Worm (Caenorhabditis elegans) whole organism, L3 larva: Measurements from ENCODE around the gene K03H1.7.

Experiments used
- ZK546.5 ChIP-seq: sonication (generic microtip); optimal IDR thresholded peaks from 2 replicates; lab custom pipeline; 2017; ENCODE audit warnings: missing biosample characterization, missing genetic modification characterization
- aly-2 ChIP-seq: fragments of 150-350 bp; optimal IDR thresholded peaks from 2 replicates; lab custom pipeline; 2014; ENCODE audit warnings: missing biosample characterization, missing genetic modification characterization
- ama-1 ChIP-seq: fragments of 150-350 bp; optimal IDR thresholded peaks from 2 replicates; lab custom pipeline; 2018
- ceh-16 ChIP-seq: sonication (generic microtip); optimal IDR thresholded peaks from 2 replicates; lab custom pipeline; 2017; ENCODE audit warnings: missing biosample characterization, missing genetic modification characterization
- ceh-28 ChIP-seq: fragments of 150-350 bp; optimal IDR thresholded peaks from 2 replicates; lab custom pipeline; 2014; ENCODE audit warnings: missing biosample characterization, missing genetic modification reagents, missing genetic modification characterization
- ceh-9 ChIP-seq: sonication (generic microtip); optimal IDR thresholded peaks from 2 replicates; lab custom pipeline; 2018; ENCODE audit warnings: missing biosample characterization, missing genetic modification characterization
- egl-27 ChIP-seq: sonication (generic microtip); optimal IDR thresholded peaks from 4 replicates; lab custom pipeline; 2017; ENCODE audit warnings: missing biosample characterization, missing genetic modification reagents, missing genetic modification characterization
- elt-1 ChIP-seq: fragments of 150-350 bp; optimal IDR thresholded peaks from 2 replicates; lab custom pipeline; 2014; ENCODE audit warnings: missing biosample characterization, missing genetic modification characterization
- elt-2 ChIP-seq: sonication (generic microtip); optimal IDR thresholded peaks from 2 replicates; lab custom pipeline; 2016; ENCODE audit warnings: missing genetic modification reagents, mild to moderate bottlenecking, missing genetic modification characterization, missing compliant biosample characterization
- elt-3 ChIP-seq, 3 experiments: fragments of 150-350 bp in 1 of 3; sonication (generic microtip) in 2 of 3; optimal IDR thresholded peaks; 2 replicates in 2 of 3; 4 replicates in 1 of 3; lab custom pipeline; 2014 to 2017; ENCODE audit warnings: missing biosample characterization in 3 of 3, missing genetic modification characterization in 3 of 3
- eor-1 ChIP-seq, 2 experiments: fragments of 150-350 bp; optimal IDR thresholded peaks; 2 replicates each; lab custom pipeline; 2014 to 2018; ENCODE audit warnings: missing biosample characterization in 2 of 2, missing genetic modification characterization in 2 of 2
- fkh-10 ChIP-seq: sonication (generic microtip); optimal IDR thresholded peaks from 2 replicates; lab custom pipeline; 2017; ENCODE audit warnings: missing biosample characterization, missing genetic modification reagents, missing genetic modification characterization
- fkh-2 ChIP-seq: fragments of 150-350 bp; optimal IDR thresholded peaks from 2 replicates; lab custom pipeline; 2014; ENCODE audit warnings: missing biosample characterization, missing genetic modification reagents, missing genetic modification characterization
- hmg-11 ChIP-seq: sonication (generic microtip); optimal IDR thresholded peaks from 2 replicates; lab custom pipeline; 2016; ENCODE audit warnings: missing genetic modification characterization, missing compliant biosample characterization
- lin-15B ChIP-seq: fragments of 150-350 bp; optimal IDR thresholded peaks from 2 replicates; lab custom pipeline; 2014; ENCODE audit warnings: missing biosample characterization, missing genetic modification characterization
- lsy-12 ChIP-seq: sonication (generic microtip); optimal IDR thresholded peaks from 2 replicates; lab custom pipeline; 2016; ENCODE audit warnings: mild to moderate bottlenecking, missing genetic modification characterization, missing compliant biosample characterization
- mdl-1 ChIP-seq: fragments of 150-350 bp; optimal IDR thresholded peaks from 2 replicates; lab custom pipeline; 2014; ENCODE audit warnings: missing biosample characterization, missing genetic modification characterization
- mml-1 ChIP-seq: fragments of 150-350 bp; sonication (generic microtip); optimal IDR thresholded peaks from 3 replicates; lab custom pipeline; 2014; ENCODE audit warnings: missing biosample characterization, missing genetic modification characterization
- nfya-1 ChIP-seq: sonication (generic microtip); optimal IDR thresholded peaks from 2 replicates; lab custom pipeline; 2017; ENCODE audit warnings: missing genetic modification characterization, mild to moderate bottlenecking, missing compliant biosample characterization, antibody characterized with exemption, moderate library complexity; ENCODE audit not compliant: insufficient read depth
- nhr-12 ChIP-seq: fragments of 150-350 bp; optimal IDR thresholded peaks from 2 replicates; lab custom pipeline; 2014; ENCODE audit warnings: missing biosample characterization, missing genetic modification characterization
- nhr-23 ChIP-seq: fragments of 150-350 bp; optimal IDR thresholded peaks from 2 replicates; lab custom pipeline; 2014; ENCODE audit warnings: missing biosample characterization, missing genetic modification reagents, missing genetic modification characterization
- nhr-25 ChIP-seq: sonication (generic microtip); optimal IDR thresholded peaks from 2 replicates; lab custom pipeline; 2017; ENCODE audit warnings: missing biosample characterization, missing genetic modification characterization
- nhr-43 ChIP-seq: sonication (generic microtip); optimal IDR thresholded peaks from 2 replicates; lab custom pipeline; 2016; ENCODE audit warnings: mild to moderate bottlenecking, missing genetic modification characterization, missing compliant biosample characterization; ENCODE audit not compliant: poor library complexity, severe bottlenecking
- nhr-76 ChIP-seq: fragments of 150-350 bp; sonication (generic microtip); optimal IDR thresholded peaks from 5 replicates; lab custom pipeline; 2014; ENCODE audit warnings: missing biosample characterization, missing genetic modification characterization
- nhr-77 ChIP-seq: fragments of 150-350 bp; optimal IDR thresholded peaks from 2 replicates; lab custom pipeline; 2014; ENCODE audit warnings: missing biosample characterization, missing genetic modification characterization
- pha-4 ChIP-seq: fragments of 150-350 bp; optimal IDR thresholded peaks from 2 replicates; lab custom pipeline; 2014; ENCODE audit warnings: missing biosample characterization, missing genetic modification reagents, missing genetic modification characterization
- pqm-1 ChIP-seq: fragments of 150-350 bp; optimal IDR thresholded peaks from 2 replicates; lab custom pipeline; 2017; ENCODE audit warnings: missing biosample characterization, missing genetic modification characterization, inconsistent platforms
- snpc-4 ChIP-seq: fragments of 150-350 bp; optimal IDR thresholded peaks from 2 replicates; lab custom pipeline; 2014; ENCODE audit warnings: missing biosample characterization, missing genetic modification characterization
- tbx-2 ChIP-seq: sonication (generic microtip); optimal IDR thresholded peaks from 2 replicates; lab custom pipeline; 2016; ENCODE audit warnings: mild to moderate bottlenecking, missing genetic modification characterization, missing compliant biosample characterization
- unc-62 ChIP-seq: fragments of 150-350 bp; sonication (generic microtip); optimal IDR thresholded peaks from 4 replicates; lab custom pipeline; 2014; ENCODE audit warnings: missing biosample characterization, missing genetic modification reagents, missing genetic modification characterization
- ztf-4 ChIP-seq: fragments of 150-350 bp; optimal IDR thresholded peaks from 2 replicates; lab custom pipeline; 2014; ENCODE audit warnings: missing biosample characterization, missing genetic modification characterization

The K03H1.7 gene

DNA sequence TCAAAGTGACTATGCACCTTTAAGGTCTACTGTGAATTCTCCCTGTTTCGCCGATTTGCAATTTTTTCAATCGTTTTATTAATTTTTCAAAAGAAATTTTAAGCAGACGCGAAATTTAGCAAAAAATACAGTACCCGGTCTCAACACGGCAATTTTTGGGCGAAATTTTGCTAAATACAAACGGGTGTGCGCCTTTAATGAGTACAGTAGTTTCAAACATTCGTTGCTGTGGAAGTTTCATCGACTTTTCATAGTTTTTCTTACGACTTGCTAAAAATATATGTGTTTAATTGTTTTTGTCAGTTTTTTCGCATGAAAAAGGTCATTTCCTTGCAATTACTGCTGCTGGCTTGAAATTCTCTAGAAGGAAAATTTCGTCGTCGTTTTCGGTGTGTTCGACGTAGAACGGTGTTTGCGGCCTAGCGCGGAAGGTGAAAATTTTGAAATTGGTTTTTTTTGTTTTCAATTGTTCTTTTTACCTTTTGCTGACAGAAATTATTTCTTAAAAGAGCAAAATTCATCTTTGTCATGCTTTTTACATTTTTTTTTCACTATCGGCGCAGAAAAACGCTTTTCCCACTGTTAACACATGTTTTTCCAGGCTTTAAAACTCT, at the start of gene K03H1.7:
Gene K03H1.7 (plus strand): TSS at position 600 of the 614 bp plus-strand sequence.
- TF ChIP-seq lin-15B (tag; lab: Kevin White, UChicago) (peak; percentile 73), ama-1 (lab: Kevin White, UChicago) (no peak)
- TF ChIP-seq, all 47 proteins: peak for 1

DNA sequence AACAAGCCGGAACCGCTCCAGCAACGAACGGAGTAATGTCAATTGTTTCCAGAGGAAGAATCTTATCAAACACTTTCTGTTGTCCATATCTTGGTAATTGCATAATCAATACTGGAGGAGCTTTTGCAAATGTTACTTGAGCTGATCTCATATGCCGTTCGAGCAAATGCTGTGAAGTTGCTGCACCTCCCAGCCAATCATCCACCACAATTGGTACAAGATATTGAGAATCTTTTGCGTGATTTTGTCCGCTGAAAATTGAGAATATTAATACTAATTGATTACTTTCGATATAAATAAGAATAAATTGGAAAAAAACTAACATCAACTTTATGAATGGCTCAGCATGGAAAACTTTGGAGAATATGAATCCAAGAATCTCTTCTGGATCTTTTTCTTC, 47.5 kb upstream of the K03H1.7 start:
- no peak for TF ChIP-seq nhr-25

DNA sequence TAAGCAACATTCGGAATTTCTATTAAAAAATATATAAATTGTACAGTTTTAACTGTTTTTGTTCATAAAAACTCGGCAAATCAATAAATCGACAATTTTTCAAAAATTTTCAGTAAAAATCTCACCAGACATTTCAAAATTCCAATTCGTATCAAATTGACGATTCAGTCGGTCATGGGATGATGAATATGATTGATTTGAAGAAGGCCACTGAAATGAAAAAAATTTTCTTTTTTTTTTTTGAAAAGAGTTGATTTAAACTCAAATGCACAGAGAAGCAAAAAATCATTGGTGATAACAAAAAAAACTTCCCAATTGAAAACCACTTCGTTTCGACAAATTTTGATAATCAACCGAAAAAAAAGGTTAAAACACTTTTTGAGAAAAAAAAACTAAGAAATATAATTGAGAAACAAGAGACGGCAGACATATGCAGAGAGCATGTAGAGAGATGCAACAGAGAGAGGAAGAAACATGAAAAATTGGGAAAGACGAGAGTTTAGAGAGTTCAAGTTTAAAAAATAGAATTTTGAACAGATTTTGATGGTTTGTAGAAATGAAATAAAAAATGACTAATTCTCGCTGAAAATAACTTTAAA, 43.4 kb upstream of the K03H1.7 start:
- TF ChIP-seq eor-1 (tag; optimal IDR thresholded peaks at IDR 0.05; lab: Kevin White, UChicago) (no peak), nhr-76 (no peak), fkh-2 (tag; lab: Kevin White, UChicago) (no peak), hmg-11 (no peak), nhr-43 (tag; lab: Kevin White, UChicago) (no peak), ztf-4 (tag; lab: Kevin White, UChicago) (no peak), elt-3 (tag; optimal IDR thresholded peaks at IDR 0.05; lab: Kevin White, UChicago) (no peak), unc-62 (no peak), nhr-23 (tag; lab: Kevin White, UChicago) (no peak), nhr-77 (tag; lab: Kevin White, UChicago) (no peak), ceh-16 (tag; lab: Kevin White, UChicago) (no peak), snpc-4 (tag; lab: Kevin White, UChicago) (no peak), aly-2 (tag; lab: Kevin White, UChicago) (no peak), lsy-12 (no peak), tbx-2 (tag; lab: Kevin White, UChicago) (no peak), elt-2 (peak; percentile 65), ceh-28 (tag; lab: Kevin White, UChicago) (no peak), elt-1 (tag; lab: Kevin White, UChicago) (no peak), pha-4 (tag; lab: Kevin White, UChicago) (peak; percentile 41), nhr-12 (no peak), ZK546.5 (tag; lab: Kevin White, UChicago) (no peak), mml-1 (tag; lab: Kevin White, UChicago) (no peak), nfya-1 (no peak), pqm-1 (tag; lab: Kevin White, UChicago) (peak; percentile 19)

DNA sequence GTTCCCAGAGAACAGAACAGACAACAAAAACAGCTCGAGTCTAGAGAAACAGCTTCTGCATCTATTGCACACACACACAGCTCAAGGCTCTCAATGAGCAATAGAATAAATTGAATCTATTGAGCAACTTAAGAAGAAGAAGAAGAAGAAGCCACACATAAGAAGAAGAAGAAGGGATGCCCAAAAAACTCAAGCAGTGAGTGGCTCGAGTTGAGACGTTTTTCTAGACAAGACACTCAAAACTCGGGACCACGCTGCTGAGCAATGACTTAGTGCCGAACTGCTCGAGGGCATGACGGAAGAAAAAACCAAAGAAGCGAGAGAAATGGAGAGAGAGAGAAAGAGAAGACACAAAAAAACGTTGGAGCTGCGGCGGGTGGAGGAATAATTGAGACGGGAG, 41.9 kb upstream of the K03H1.7 start:
- TF ChIP-seq hmg-11, result peak; percentile 35
- peak; percentile 24 for TF ChIP-seq lin-15B (tag; lab: Kevin White, UChicago)
- no peak for TF ChIP-seq ceh-9 (tag; lab: Kevin White, UChicago)
- TF ChIP-seq elt-1 (tag; lab: Kevin White, UChicago), result no peak
- TF ChIP-seq fkh-10 (GFP tag; lab: Kevin White, UChicago), result peak; percentile 75
- peak; percentile 49 for TF ChIP-seq ama-1 (lab: Kevin White, UChicago)
- peak; percentile 52 for TF ChIP-seq nfya-1
- TF ChIP-seq mml-1 (tag; lab: Kevin White, UChicago), result no peak

DNA sequence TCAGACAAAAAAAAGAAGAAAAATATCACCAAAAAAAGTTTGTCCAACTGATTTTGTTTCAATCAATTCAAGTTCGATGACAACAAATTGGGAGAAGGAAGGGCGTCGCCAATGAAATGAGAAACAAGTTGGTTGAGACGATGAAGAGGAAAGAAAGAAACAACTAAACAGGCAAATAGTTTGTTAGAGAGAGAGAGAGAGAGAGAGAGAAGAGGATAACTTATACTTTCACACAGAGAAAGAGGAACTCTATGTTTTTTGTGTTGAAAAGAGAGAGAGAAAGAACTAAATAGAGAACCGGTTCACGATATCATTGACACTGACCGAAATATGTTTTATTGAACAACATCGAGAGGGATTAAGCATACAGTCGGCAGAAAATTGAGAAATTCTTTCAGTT, 39.6 kb upstream of the K03H1.7 start:
- TF ChIP-seq aly-2 (tag; lab: Kevin White, UChicago), result no peak
- no peak for TF ChIP-seq elt-3 (tag; optimal IDR thresholded peaks at IDR 0.05; lab: Kevin White, UChicago)
- TF ChIP-seq eor-1 (tag; optimal IDR thresholded peaks at IDR 0.05; lab: Kevin White, UChicago), result no peak
- no peak for TF ChIP-seq mdl-1 (tag; lab: Kevin White, UChicago)
- TF ChIP-seq pha-4 (tag; lab: Kevin White, UChicago), result peak; percentile 25
- peak; percentile 28 for TF ChIP-seq nhr-43 (tag; lab: Kevin White, UChicago)
- peak; percentile 49 for TF ChIP-seq nhr-23 (tag; lab: Kevin White, UChicago)

DNA sequence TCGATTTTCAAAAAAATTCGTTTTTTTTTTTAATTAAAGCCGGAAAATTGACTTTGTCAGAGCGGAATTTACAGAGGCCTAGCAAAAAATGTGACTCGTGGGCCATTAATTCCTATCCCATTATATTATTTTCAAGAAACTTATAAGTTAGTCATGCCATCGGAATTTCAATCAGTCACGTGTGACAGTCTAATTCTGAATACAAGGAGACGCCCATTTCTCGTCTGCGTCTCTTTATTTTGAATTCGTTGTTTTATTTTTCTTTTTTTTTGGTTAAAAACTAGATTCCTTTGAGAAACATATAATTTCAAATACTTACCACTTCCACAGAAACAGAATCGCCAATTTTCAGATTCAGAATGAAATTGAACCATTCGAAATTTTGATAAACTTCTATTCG, 38.4 kb upstream of the K03H1.7 start:
- TF ChIP-seq lin-15B (tag; lab: Kevin White, UChicago), result no peak
- no peak for TF ChIP-seq egl-27
- no peak for TF ChIP-seq tbx-2 (tag; lab: Kevin White, UChicago)
- TF ChIP-seq nhr-77 (tag; lab: Kevin White, UChicago), result no peak
- TF ChIP-seq aly-2 (tag; lab: Kevin White, UChicago), result no peak
- no peak for TF ChIP-seq nfya-1
